Worm (Caenorhabditis elegans): ENCODE results near the gene C24A8.5.

- no peak for TF ChIP-seq pbrm-1 (GFP tag; IDR thresholded peaks at IDR 0.05)
- no peak for TF ChIP-seq somi-1 (GFP tag; optimal IDR thresholded peaks at IDR 0.05)
- TF ChIP-seq nfyb-1 (GFP tag; IDR thresholded peaks at IDR 0.05), result no peak
- no peak for TF ChIP-seq ekl-4 (GFP tag; IDR thresholded peaks at IDR 0.05)
- TF ChIP-seq C06A6.2 (GFP tag; conservative IDR thresholded peaks at IDR 0.05), result no peak
- TF ChIP-seq madf-10 (tag; optimal IDR thresholded peaks at IDR 0.05), result no peak
- no peak for TF ChIP-seq unc-62 (GFP tag; optimal IDR thresholded peaks at IDR 0.05)
- TF ChIP-seq F10E7.11 (tag; optimal IDR thresholded peaks at IDR 0.05), result no peak
- no peak for TF ChIP-seq snpc-1.3 (tag; optimal IDR thresholded peaks at IDR 0.05; ENCODE audit: insufficient read depth)
- TF ChIP-seq lsl-1 (GFP tag; optimal IDR thresholded peaks at IDR 0.05), result no peak
- TF ChIP-seq Y53F4B.3 (GFP tag; IDR thresholded peaks at IDR 0.05), result no peak
Measured at ce11 chrX:4376801-4377200, 48.1 kb upstream of the C24A8.5 start, which contains the start of gene R160.2.

Data from whole organism, young adult.